Fruit fly (Drosophila melanogaster): Measurements from ENCODE around the gene CG4483.

The CG4483 gene

dm6 chr3L:9236548-9236947 lies at the start of gene CG4483:
CG4483 (minus strand) TSS chr3L:9236648.
- no peak for TF ChIP-seq jim (GFP tag; optimal IDR thresholded peaks at IDR 0.05)

- TF ChIP-seq foxo (GFP tag; optimal IDR thresholded peaks at IDR 0.05) (no peak), Dfd (GFP tag; optimal IDR thresholded peaks at IDR 0.05) (no peak), N (GFP tag; optimal IDR thresholded peaks at IDR 0.05) (no peak), Hr78 (GFP tag; optimal IDR thresholded peaks at IDR 0.05) (no peak), Sp1 (GFP tag; optimal IDR thresholded peaks at IDR 0.05) (no peak), dl (GFP tag; optimal IDR thresholded peaks at IDR 0.05; ENCODE audit: insufficient read depth in 1 of 2, partially characterized antibody in 2 of 2) (no peak), HLH106 (tag; optimal IDR thresholded peaks at IDR 0.05) (no peak), Hr83 (GFP tag; optimal IDR thresholded peaks at IDR 0.05; ENCODE audit: poor library complexity, severe bottlenecking) (no peak), GATAd (GFP tag; optimal IDR thresholded peaks at IDR 0.05) (no peak), psq (GFP tag; optimal IDR thresholded peaks at IDR 0.05) (no peak)
These were observed 47.3 kb upstream of the CG4483 start for dm6 chr3L:9283743-9284142.

dm6 chr3L:9262268-9262667 lies 25.8 kb upstream of the CG4483 start:
- TF ChIP-seq Dfd (GFP tag; optimal IDR thresholded peaks at IDR 0.05), result peak; percentile 93
- no peak for TF ChIP-seq Jra (GFP tag; optimal IDR thresholded peaks at IDR 0.05)

- no peak for TF ChIP-seq foxo (GFP tag; optimal IDR thresholded peaks at IDR 0.05)
- no peak for TF ChIP-seq dl (GFP tag; optimal IDR thresholded peaks at IDR 0.05; ENCODE audit: insufficient read depth in 1 of 2, partially characterized antibody in 2 of 2)
- peak; percentile 52 for TF ChIP-seq Dfd (GFP tag; optimal IDR thresholded peaks at IDR 0.05)
- TF ChIP-seq Jra (GFP tag; optimal IDR thresholded peaks at IDR 0.05), result no peak
- TF ChIP-seq CG9705 (GFP tag; optimal IDR thresholded peaks at IDR 0.05), result no peak
These were observed 18.7 kb upstream of the CG4483 start for dm6 chr3L:9255172-9255571.

- TF ChIP-seq h (GFP tag; optimal IDR thresholded peaks at IDR 0.05) (no peak), sv (GFP tag; optimal IDR thresholded peaks at IDR 0.05) (no peak), woc (GFP tag; optimal IDR thresholded peaks at IDR 0.05) (no peak), br (GFP tag; optimal IDR thresholded peaks at IDR 0.05) (no peak)
These were observed 15.2 kb upstream of the CG4483 start, which contains the start of gene GluRIB for dm6 chr3L:9251678-9252077. GluRIB (plus strand) TSS chr3L:9251978.

dm6 chr3L:9249925-9250324 lies 13.5 kb upstream of the CG4483 start, which contains the start of gene CG4477:
CG4477 (plus strand) TSS chr3L:9250225.
- TF ChIP-seq tai (GFP tag; optimal IDR thresholded peaks at IDR 0.05) (no peak), Dfd (GFP tag; optimal IDR thresholded peaks at IDR 0.05) (no peak), brk (GFP tag; optimal IDR thresholded peaks at IDR 0.05) (no peak), dl (GFP tag; optimal IDR thresholded peaks at IDR 0.05; ENCODE audit: insufficient read depth in 1 of 2, partially characterized antibody in 2 of 2) (no peak), foxo (GFP tag; optimal IDR thresholded peaks at IDR 0.05) (no peak), Mio (GFP tag; optimal IDR thresholded peaks at IDR 0.05) (no peak), sage (GFP tag; optimal IDR thresholded peaks at IDR 0.05) (no peak), Sp1 (GFP tag; optimal IDR thresholded peaks at IDR 0.05) (no peak), dmrt93B (GFP tag; optimal IDR thresholded peaks at IDR 0.05) (no peak), dsf (GFP tag; optimal IDR thresholded peaks at IDR 0.05; ENCODE audit: borderline replicate concordance) (no peak), OdsH (GFP tag; optimal IDR thresholded peaks at IDR 0.05) (no peak), CG9705 (GFP tag; optimal IDR thresholded peaks at IDR 0.05) (no peak), Hnf4 (GFP tag; optimal IDR thresholded peaks at IDR 0.05) (no peak), h (GFP tag; optimal IDR thresholded peaks at IDR 0.05) (no peak), sv (GFP tag; optimal IDR thresholded peaks at IDR 0.05) (no peak), pan (optimal IDR thresholded peaks at IDR 0.05) (no peak), HLH106 (tag; optimal IDR thresholded peaks at IDR 0.05) (no peak), Abd-B (GFP tag; optimal IDR thresholded peaks at IDR 0.05) (no peak)

- no peak for TF ChIP-seq Rel (GFP tag; optimal IDR thresholded peaks at IDR 0.05)
- TF ChIP-seq Rel (tag; optimal IDR thresholded peaks at IDR 0.05), result no peak
- TF ChIP-seq Hr78 (GFP tag; optimal IDR thresholded peaks at IDR 0.05), result no peak
- no peak for TF ChIP-seq Jra (GFP tag; optimal IDR thresholded peaks at IDR 0.05)
- TF ChIP-seq N (GFP tag; optimal IDR thresholded peaks at IDR 0.05), result no peak
- no peak for TF ChIP-seq OdsH (GFP tag; optimal IDR thresholded peaks at IDR 0.05)
- no peak for TF ChIP-seq dsf (GFP tag; optimal IDR thresholded peaks at IDR 0.05; ENCODE audit: borderline replicate concordance)
- no peak for TF ChIP-seq GATAd (GFP tag; optimal IDR thresholded peaks at IDR 0.05)
- TF ChIP-seq usp (GFP tag; optimal IDR thresholded peaks at IDR 0.05), result no peak
- TF ChIP-seq sv (GFP tag; optimal IDR thresholded peaks at IDR 0.05), result no peak
- no peak for TF ChIP-seq Abd-B (GFP tag; optimal IDR thresholded peaks at IDR 0.05)
- no peak for TF ChIP-seq lola (GFP tag; optimal IDR thresholded peaks at IDR 0.05)
- no peak for TF ChIP-seq HLH106 (tag; optimal IDR thresholded peaks at IDR 0.05)
- no peak for TF ChIP-seq jim (GFP tag; optimal IDR thresholded peaks at IDR 0.05)
- peak; percentile 89 for TF ChIP-seq Dif (GFP tag; optimal IDR thresholded peaks at IDR 0.05; ENCODE audit: partially characterized antibody)
- TF ChIP-seq pan (optimal IDR thresholded peaks at IDR 0.05), result no peak
- no peak for TF ChIP-seq Hnf4 (GFP tag; optimal IDR thresholded peaks at IDR 0.05)
- TF ChIP-seq CG9705 (GFP tag; optimal IDR thresholded peaks at IDR 0.05), result no peak
- no peak for TF ChIP-seq foxo (GFP tag; optimal IDR thresholded peaks at IDR 0.05)
- peak; percentile 11 for TF ChIP-seq Myc (optimal IDR thresholded peaks at IDR 0.05)
- no peak for TF ChIP-seq brk (GFP tag; optimal IDR thresholded peaks at IDR 0.05)
- peak in 1 of 2 experiments; percentile 56 for TF ChIP-seq dl (GFP tag; optimal IDR thresholded peaks at IDR 0.05; ENCODE audit: insufficient read depth in 1 of 2, partially characterized antibody in 2 of 2)
- no peak for TF ChIP-seq fru (GFP tag; optimal IDR thresholded peaks at IDR 0.05)
- no peak for TF ChIP-seq psq (GFP tag; optimal IDR thresholded peaks at IDR 0.05)
- no peak for TF ChIP-seq h (GFP tag; optimal IDR thresholded peaks at IDR 0.05)
- TF ChIP-seq sage (GFP tag; optimal IDR thresholded peaks at IDR 0.05), result no peak
- TF ChIP-seq tai (GFP tag; optimal IDR thresholded peaks at IDR 0.05), result no peak
These were observed 25.0 kb downstream of the CG4483 start, which contains the start of gene CG4476 for dm6 chr3L:9211302-9211930. CG4476 (plus strand) TSS chr3L:9211880.

Data from whole organism, wandering third instar larva.